Fruit fly (Drosophila melanogaster) whole organism, embryonic: ENCODE data around the gene Cpr30F.

Source experiments
- Ada2b ChIP-seq: fragments of 200-800 bp; sonication (Bioruptor generic); IDR thresholded peaks from 2 replicates; pipeline ENCODE4 v1.3.6; 2022; ENCODE audit warnings: missing biosample characterization, missing genetic modification characterization
- C15 ChIP-seq: fragments of 200-800 bp; sonication (Bioruptor generic); IDR thresholded peaks from 3 replicates; pipeline ENCODE4 v1.3.6; 2022; ENCODE audit warnings: missing biosample characterization, missing genetic modification characterization
- CG10959 ChIP-seq: fragments of 200-800 bp; sonication (Bioruptor generic); IDR thresholded peaks from 2 replicates; pipeline ENCODE4 v1.3.6; 2022; ENCODE audit warnings: missing biosample characterization, missing genetic modification characterization
- CG11085 ChIP-seq: fragments of 200-800 bp; sonication (Bioruptor generic); IDR thresholded peaks from 2 replicates; pipeline ENCODE4 v1.3.6; 2022; ENCODE audit warnings: missing biosample characterization, missing genetic modification characterization
- CG11723 ChIP-seq: fragments of 200-800 bp; sonication (Bioruptor generic); optimal IDR thresholded peaks from 2 replicates; lab custom pipeline; 2017; ENCODE audit warnings: missing biosample characterization, mild to moderate bottlenecking, missing genetic modification characterization
- CG12744 ChIP-seq: fragments of 200-800 bp; sonication (Bioruptor generic); optimal IDR thresholded peaks from 2 replicates; lab custom pipeline; 2016; ENCODE audit warnings: missing biosample characterization, missing genetic modification characterization
- CG13624 ChIP-seq: fragments of 200-800 bp; sonication (Bioruptor generic); optimal IDR thresholded peaks from 2 replicates; lab custom pipeline; 2016; ENCODE audit warnings: missing biosample characterization, missing genetic modification characterization
- CG13894 ChIP-seq: fragments of 200-800 bp; sonication (Bioruptor generic); optimal IDR thresholded peaks from 3 replicates; lab custom pipeline; 2018; ENCODE audit warnings: missing biosample characterization, mild to moderate bottlenecking, missing genetic modification characterization, moderate library complexity
- CG14441 ChIP-seq: fragments of 200-800 bp; sonication (Bioruptor generic); IDR thresholded peaks from 2 replicates; pipeline ENCODE4 v1.3.6; 2022; ENCODE audit warnings: missing biosample characterization, missing genetic modification characterization
- CG1529 ChIP-seq: fragments of 200-800 bp; sonication (Bioruptor generic); optimal IDR thresholded peaks from 3 replicates; lab custom pipeline; 2018; ENCODE audit warnings: missing biosample characterization, missing genetic modification characterization
- CG1603 ChIP-seq: fragments of 200-800 bp; sonication (Bioruptor generic); optimal IDR thresholded peaks from 2 replicates; lab custom pipeline; 2019; ENCODE audit warnings: missing biosample characterization, mild to moderate bottlenecking, missing genetic modification characterization, moderate library complexity
- CG17328 ChIP-seq: fragments of 200-800 bp; sonication (Bioruptor generic); IDR thresholded peaks from 2 replicates; pipeline ENCODE4 v1.3.6; 2022; ENCODE audit warnings: missing biosample characterization, missing genetic modification characterization
- CG17361 ChIP-seq: fragments of 200-800 bp; sonication (Bioruptor generic); IDR thresholded peaks from 3 replicates; pipeline ENCODE4 v1.3.6; 2022; ENCODE audit warnings: missing biosample characterization, missing genetic modification characterization
- CG17912 ChIP-seq: fragments of 200-800 bp; sonication (Bioruptor generic); optimal IDR thresholded peaks from 2 replicates; lab custom pipeline; 2018; ENCODE audit warnings: missing biosample characterization, mild to moderate bottlenecking, missing genetic modification characterization
- CG18476 ChIP-seq: fragments of 200-800 bp; sonication (Bioruptor generic); optimal IDR thresholded peaks from 2 replicates; lab custom pipeline; 2016; ENCODE audit warnings: missing biosample characterization, mild to moderate bottlenecking, missing genetic modification characterization
- CG2202 ChIP-seq: fragments of 200-800 bp; sonication (Bioruptor generic); optimal IDR thresholded peaks from 2 replicates; lab custom pipeline; 2018; ENCODE audit warnings: missing biosample characterization, mild to moderate bottlenecking, missing genetic modification characterization
- CG4854 ChIP-seq: fragments of 200-800 bp; sonication (Bioruptor generic); optimal IDR thresholded peaks from 2 replicates; lab custom pipeline; 2016; ENCODE audit warnings: missing biosample characterization, missing genetic modification characterization, inconsistent platforms
- CG7271 ChIP-seq: fragments of 200-800 bp; sonication (Bioruptor generic); optimal IDR thresholded peaks from 2 replicates; lab custom pipeline; 2018; ENCODE audit warnings: missing biosample characterization, mild to moderate bottlenecking, missing genetic modification characterization, moderate library complexity
- CG7372 ChIP-seq: fragments of 200-800 bp; sonication (Bioruptor generic); IDR thresholded peaks from 2 replicates; pipeline ENCODE4 v1.3.6; 2022; ENCODE audit warnings: missing biosample characterization, missing genetic modification characterization
- CG9437 ChIP-seq: fragments of 200-800 bp; sonication (Bioruptor generic); optimal IDR thresholded peaks from 2 replicates; lab custom pipeline; 2018; ENCODE audit warnings: missing biosample characterization, mild to moderate bottlenecking, missing genetic modification characterization
- CG9727 ChIP-seq: fragments of 200-800 bp; sonication (Bioruptor generic); optimal IDR thresholded peaks from 3 replicates; lab custom pipeline; 2017; ENCODE audit warnings: missing biosample characterization, mild to moderate bottlenecking, missing genetic modification characterization
- CTCF ChIP-seq: fragments of 200-800 bp; sonication (Bioruptor generic); optimal IDR thresholded peaks from 2 replicates; lab custom pipeline; 2017; ENCODE audit warnings: missing biosample characterization, mild to moderate bottlenecking, missing genetic modification characterization, moderate library complexity
- CrebB ChIP-seq: fragments of 200-800 bp; sonication (Bioruptor generic); optimal IDR thresholded peaks from 3 replicates; lab custom pipeline; 2018; ENCODE audit warnings: missing biosample characterization, mild to moderate bottlenecking, missing genetic modification characterization
- Dfd ChIP-seq, 2 experiments: fragments of >200 bp; optimal IDR thresholded peaks; 2 replicates each; lab custom pipeline; 2017; ENCODE audit warnings: missing biosample characterization in 2 of 2, missing genetic modification characterization in 2 of 2
- Dref ChIP-seq: fragments of 200-800 bp; sonication (Bioruptor generic); IDR thresholded peaks from 2 replicates; pipeline ENCODE4 v1.3.6; 2022; ENCODE audit warnings: missing biosample characterization, missing genetic modification characterization
- HLHmδ ChIP-seq: fragments of 200-800 bp; sonication (Bioruptor generic); optimal IDR thresholded peaks from 2 replicates; lab custom pipeline; 2018; ENCODE audit warnings: missing biosample characterization, mild to moderate bottlenecking, missing genetic modification characterization, moderate library complexity
- HmgZ ChIP-seq: fragments of 200-800 bp; sonication (Bioruptor generic); optimal IDR thresholded peaks from 2 replicates; lab custom pipeline; 2018; ENCODE audit warnings: missing biosample characterization, mild to moderate bottlenecking, missing genetic modification characterization
- Hr51 ChIP-seq, 2 experiments: fragments of 200-800 bp; sonication (Bioruptor generic); optimal IDR thresholded peaks; 2 replicates in 1 of 2; 3 replicates in 1 of 2; lab custom pipeline; 2016 to 2018; ENCODE audit warnings: missing biosample characterization in 2 of 2, missing genetic modification characterization in 2 of 2, mild to moderate bottlenecking in 1 of 2, moderate library complexity in 1 of 2
- Pdp1 ChIP-seq, 2 experiments: fragments of 200-800 bp; sonication (Bioruptor generic); optimal IDR thresholded peaks; 3 replicates each; lab custom pipeline; 2016; ENCODE audit warnings: missing biosample characterization in 2 of 2, missing genetic modification characterization in 2 of 2, mild to moderate bottlenecking in 1 of 2, moderate library complexity in 1 of 2
- Ssrp ChIP-seq: fragments of 200-800 bp; sonication (Bioruptor generic); optimal IDR thresholded peaks from 2 replicates; lab custom pipeline; 2018; ENCODE audit warnings: missing biosample characterization, mild to moderate bottlenecking, missing genetic modification characterization, moderate library complexity
- Trl ChIP-seq, 3 experiments: fragments of >200 bp in 2 of 3; fragments of 200-800 bp in 1 of 3; sonication (Bioruptor generic) in 1 of 3; optimal IDR thresholded peaks; 2 replicates in 1 of 3; 3 replicates in 2 of 3; lab custom pipeline; 2016 to 2017; ENCODE audit warnings: missing biosample characterization in 1 of 3, missing genetic modification characterization in 1 of 3
- ase ChIP-seq: fragments of 200-800 bp; sonication (Bioruptor generic); IDR thresholded peaks from 3 replicates; pipeline ENCODE4 v1.3.6; 2022; ENCODE audit warnings: missing biosample characterization, missing genetic modification characterization
- az2 ChIP-seq: fragments of 200-800 bp; sonication (Bioruptor generic); optimal IDR thresholded peaks from 3 replicates; lab custom pipeline; 2016; ENCODE audit warnings: missing biosample characterization, missing genetic modification characterization
- caup ChIP-seq: fragments of 200-800 bp; sonication (Bioruptor generic); optimal IDR thresholded peaks from 3 replicates; lab custom pipeline; 2017; ENCODE audit warnings: missing biosample characterization, mild to moderate bottlenecking, missing genetic modification characterization, moderate library complexity; ENCODE audit not compliant: severe bottlenecking
- chn ChIP-seq: fragments of 200-800 bp; sonication (Bioruptor generic); optimal IDR thresholded peaks from 2 replicates; lab custom pipeline; 2016; ENCODE audit warnings: missing biosample characterization, missing genetic modification characterization
- crol ChIP-seq: fragments of 200-800 bp; sonication (Bioruptor generic); IDR thresholded peaks from 2 replicates; pipeline ENCODE4 v1.3.6; 2022; ENCODE audit warnings: missing biosample characterization, missing genetic modification characterization
- emc ChIP-seq: fragments of 200-800 bp; sonication (Bioruptor generic); optimal IDR thresholded peaks from 2 replicates; lab custom pipeline; 2016; ENCODE audit warnings: missing biosample characterization, missing genetic modification characterization
- ewg ChIP-seq: fragments of 200-800 bp; sonication (Bioruptor generic); optimal IDR thresholded peaks from 3 replicates; lab custom pipeline; 2017; ENCODE audit warnings: mild to moderate bottlenecking, missing biosample characterization, missing genetic modification reagents, missing genetic modification characterization
- gem ChIP-seq: fragments of 200-800 bp; sonication (Bioruptor generic); optimal IDR thresholded peaks from 2 replicates; lab custom pipeline; 2019; ENCODE audit warnings: missing biosample characterization, mild to moderate bottlenecking, missing genetic modification characterization, moderate library complexity
- h ChIP-seq: fragments of >200 bp; optimal IDR thresholded peaks from 2 replicates; lab custom pipeline; 2017
- mirr ChIP-seq: fragments of 200-800 bp; sonication (Bioruptor generic); optimal IDR thresholded peaks from 3 replicates; lab custom pipeline; 2018; ENCODE audit warnings: missing biosample characterization, mild to moderate bottlenecking, missing genetic modification characterization
- mld ChIP-seq: fragments of 200-800 bp; sonication (Bioruptor generic); IDR thresholded peaks from 3 replicates; pipeline ENCODE4 v1.3.6; 2022; ENCODE audit warnings: missing biosample characterization, missing genetic modification characterization; ENCODE audit not compliant: partially characterized antibody
- pnt ChIP-seq: fragments of 200-800 bp; sonication (Bioruptor generic); optimal IDR thresholded peaks from 3 replicates; lab custom pipeline; 2016; ENCODE audit warnings: missing biosample characterization, missing genetic modification characterization
- sc ChIP-seq, 3 experiments: fragments of >200 bp in 2 of 3; fragments of 200-800 bp in 1 of 3; sonication (Bioruptor generic) in 1 of 3; optimal IDR thresholded peaks; 2 replicates in 2 of 3; 3 replicates in 1 of 3; lab custom pipeline; 2017; ENCODE audit warnings: mild to moderate bottlenecking in 1 of 3, missing biosample characterization in 1 of 3, missing genetic modification characterization in 1 of 3, missing genetic modification reagents in 1 of 3
- scrt ChIP-seq: fragments of 200-800 bp; sonication (Bioruptor generic); optimal IDR thresholded peaks from 2 replicates; lab custom pipeline; 2018; ENCODE audit warnings: missing biosample characterization, mild to moderate bottlenecking, missing genetic modification characterization, moderate library complexity
- tgo ChIP-seq: fragments of 200-800 bp; sonication (Bioruptor generic); IDR thresholded peaks from 3 replicates; pipeline ENCODE4 v1.3.6; 2022; ENCODE audit warnings: missing biosample characterization, missing genetic modification characterization
- tin ChIP-seq: fragments of 200-800 bp; sonication (Bioruptor generic); optimal IDR thresholded peaks from 3 replicates; lab custom pipeline; 2016; ENCODE audit warnings: missing biosample characterization, missing genetic modification characterization
- tna ChIP-seq: fragments of 200-800 bp; sonication (Bioruptor generic); IDR thresholded peaks from 2 replicates; pipeline ENCODE4 v1.3.6; 2022; ENCODE audit warnings: missing biosample characterization, missing genetic modification characterization; ENCODE audit not compliant: partially characterized antibody
- unpg ChIP-seq: fragments of 200-800 bp; sonication (Bioruptor generic); optimal IDR thresholded peaks from 3 replicates; lab custom pipeline; 2018; ENCODE audit warnings: missing biosample characterization, mild to moderate bottlenecking, missing genetic modification characterization, moderate library complexity
- zen2 ChIP-seq: fragments of 200-800 bp; sonication (Bioruptor generic); IDR thresholded peaks from 3 replicates; pipeline ENCODE4 v1.3.6; 2022; ENCODE audit warnings: missing biosample characterization, missing genetic modification characterization; ENCODE audit not compliant: partially characterized antibody
- zf30C ChIP-seq: fragments of 200-800 bp; sonication (Bioruptor generic); optimal IDR thresholded peaks from 3 replicates; lab custom pipeline; 2018; ENCODE audit warnings: missing biosample characterization, mild to moderate bottlenecking, missing genetic modification characterization

Cpr30F gene

dm6 chr2L:9911783-9912182 lies 21.2 kb downstream of the Cpr30F start (continued):
- no peak for TF ChIP-seq Pdp1 (GFP tag; optimal IDR thresholded peaks at IDR 0.05; lab: Kevin White, UChicago)
- TF ChIP-seq CG11723 (GFP tag; lab: Kevin White, UChicago): no peak
- TF ChIP-seq ewg (GFP tag; lab: Kevin White, UChicago): no peak
- TF ChIP-seq ase (GFP tag; lab: Robert Waterston, UW): no peak
- no peak for TF ChIP-seq CG2202
- no peak for TF ChIP-seq h (lab: Kevin White, UChicago)
- no peak for TF ChIP-seq mirr (GFP tag; lab: Kevin White, UChicago)
- TF ChIP-seq CG7271 (tag; lab: Kevin White, UChicago): no peak
- TF ChIP-seq crol (GFP tag; lab: Robert Waterston, UW): peak; percentile 28; the same call in 1 of the 2 replicates
- TF ChIP-seq az2: no peak
- TF ChIP-seq CrebB (tag; lab: Kevin White, UChicago): no peak
- peak; percentile 2 for TF ChIP-seq chn (GFP tag; lab: Kevin White, UChicago)
- no peak for TF ChIP-seq Dfd (GFP tag; optimal IDR thresholded peaks at IDR 0.05; lab: Kevin White, UChicago)
- TF ChIP-seq tna: no peak
- no peak for TF ChIP-seq C15 (GFP tag; lab: Robert Waterston, UW)
- TF ChIP-seq tgo (GFP tag; lab: Robert Waterston, UW): peak; percentile 37; the same call in 1 of the 3 replicates
- TF ChIP-seq CG9437 (GFP tag; lab: Kevin White, UChicago): no peak
- no peak for TF ChIP-seq Trl (optimal IDR thresholded peaks at IDR 0.05; lab: Kevin White, UChicago)
- TF ChIP-seq Trl (GFP tag; optimal IDR thresholded peaks at IDR 0.05; lab: Kevin White, UChicago): peak; percentile 38
- TF ChIP-seq HmgZ: no peak
- TF ChIP-seq CG12744 (GFP tag; lab: Kevin White, UChicago): no peak
- TF ChIP-seq CG14441 (GFP tag; lab: Robert Waterston, UW): 0 out of 2 replicates have a peak, but pooled peaks have one; percentile 4
- no peak for TF ChIP-seq pnt
- no peak for TF ChIP-seq CG4854 (GFP tag; lab: Kevin White, UChicago)
- TF ChIP-seq mld: no peak
- TF ChIP-seq Dref: no peak
- no peak for TF ChIP-seq caup (GFP tag; lab: Kevin White, UChicago)
- TF ChIP-seq CG9727 (GFP tag; lab: Kevin White, UChicago): no peak
- no peak for TF ChIP-seq sc (optimal IDR thresholded peaks at IDR 0.05; lab: Kevin White, UChicago)
- no peak for TF ChIP-seq sc (GFP tag; optimal IDR thresholded peaks at IDR 0.05; lab: Kevin White, UChicago)
- TF ChIP-seq tin (GFP tag; lab: Kevin White, UChicago): peak; percentile 39
- TF ChIP-seq CG18476 (GFP tag; lab: Kevin White, UChicago): no peak
- no peak for TF ChIP-seq CG10959 (GFP tag; lab: Robert Waterston, UW)
- no peak for TF ChIP-seq CG13894 (tag; lab: Kevin White, UChicago)
- no peak for TF ChIP-seq emc
- TF ChIP-seq scrt (GFP tag; lab: Kevin White, UChicago): no peak
- no peak for TF ChIP-seq CG17361
- no peak for TF ChIP-seq Hr51 (GFP tag; optimal IDR thresholded peaks at IDR 0.05; lab: Kevin White, UChicago)
- TF ChIP-seq CG7372: no peak
- TF ChIP-seq CTCF (GFP tag; lab: Kevin White, UChicago): no peak
- peak; percentile 10 for TF ChIP-seq gem
- TF ChIP-seq HLHmδ (GFP tag; lab: Kevin White, UChicago): no peak
- TF ChIP-seq unpg: no peak
- TF ChIP-seq zf30C (GFP tag; lab: Kevin White, UChicago): no peak
- TF ChIP-seq Ssrp (tag; lab: Kevin White, UChicago): no peak
- no peak for TF ChIP-seq CG1529 (GFP tag; lab: Kevin White, UChicago)
- peak; percentile 8 for TF ChIP-seq CG1603 (tag; lab: Kevin White, UChicago)
- no peak for TF ChIP-seq Ada2b
- peak; percentile 36 for TF ChIP-seq CG17328 (GFP tag; lab: Robert Waterston, UW)
- no peak for TF ChIP-seq CG17912
- TF ChIP-seq CG11085 (GFP tag; lab: Robert Waterston, UW): no peak
- no peak for TF ChIP-seq zen2 (GFP tag; lab: Robert Waterston, UW)
- TF ChIP-seq CG13624 (GFP tag; lab: Kevin White, UChicago): no peak
